Worm (Caenorhabditis elegans): ENCODE measurements around the gene clec-194.

- no peak for TF ChIP-seq him-1 (tag; optimal IDR thresholded peaks at IDR 0.05)
- no peak for TF ChIP-seq dao-5 (tag; optimal IDR thresholded peaks at IDR 0.05)
Observed at ce11 chrIV:16813825-16814224, 17.6 kb upstream of the clec-194 start, which contains the start of gene Y116A8A.2.
